Worm (Caenorhabditis elegans) whole organism, early embryonic: ENCODE measurements around the gene srh-87.

Source experiments
- B0310.2 ChIP-seq: sonication (generic microtip); optimal IDR thresholded peaks from 2 replicates; lab custom pipeline; 2016; ENCODE audit warnings: mild to moderate bottlenecking, missing genetic modification characterization, missing compliant biosample characterization
- F13C5.2 ChIP-seq: sonication (generic microtip); optimal IDR thresholded peaks from 2 replicates; lab custom pipeline; 2017; ENCODE audit warnings: mild to moderate bottlenecking, missing genetic modification characterization, inconsistent platforms, missing compliant biosample characterization
- aly-1 ChIP-seq: sonication (generic microtip); optimal IDR thresholded peaks from 2 replicates; lab custom pipeline; 2016; ENCODE audit warnings: missing genetic modification characterization, missing compliant biosample characterization
- ama-1 ChIP-seq: fragments of 150-350 bp; optimal IDR thresholded peaks from 2 replicates; lab custom pipeline; 2014
- ceh-13 ChIP-seq: fragments of 200-800 bp; sonication (Bioruptor generic); optimal IDR thresholded peaks from 2 replicates; lab custom pipeline; 2018; ENCODE audit warnings: mild to moderate bottlenecking, missing genetic modification characterization, missing compliant biosample characterization
- ceh-36 ChIP-seq: sonication (generic microtip); optimal IDR thresholded peaks from 2 replicates; lab custom pipeline; 2016; ENCODE audit warnings: missing genetic modification characterization, inconsistent platforms, missing compliant biosample characterization
- ets-7 ChIP-seq: sonication (generic microtip); optimal IDR thresholded peaks from 2 replicates; lab custom pipeline; 2016; ENCODE audit warnings: missing genotype, missing genetic modification characterization, missing compliant biosample characterization
- flt-1 ChIP-seq: fragments of 200-800 bp; sonication (Bioruptor generic); IDR thresholded peaks from 2 replicates; pipeline ENCODE4 v1.3.6; 2022; ENCODE audit warnings: missing genetic modification characterization, missing compliant biosample characterization
- hmbx-1 ChIP-seq: sonication (generic microtip); optimal IDR thresholded peaks from 2 replicates; lab custom pipeline; 2016; ENCODE audit warnings: mild to moderate bottlenecking, missing genetic modification characterization, missing compliant biosample characterization
- hmg-4 ChIP-seq: fragments of 200-800 bp; sonication (Bioruptor generic); optimal IDR thresholded peaks from 2 replicates; lab custom pipeline; 2018; ENCODE audit warnings: mild to moderate bottlenecking, missing genetic modification characterization, missing compliant biosample characterization
- hnd-1 ChIP-seq: sonication (generic microtip); optimal IDR thresholded peaks from 2 replicates; lab custom pipeline; 2016; ENCODE audit warnings: missing genetic modification characterization, missing compliant biosample characterization
- pes-1 ChIP-seq: fragments of 200-800 bp; sonication (Bioruptor generic); IDR thresholded peaks from 2 replicates; pipeline ENCODE4 v1.3.6; 2022; ENCODE audit warnings: missing genetic modification reagents, missing genetic modification characterization, missing compliant biosample characterization
- scrt-1 ChIP-seq: fragments of 200-800 bp; sonication (Bioruptor generic); IDR thresholded peaks from 2 replicates; pipeline ENCODE4 v1.3.6; 2022; ENCODE audit warnings: missing genetic modification characterization, missing compliant biosample characterization
- sea-1 ChIP-seq: fragments of 200-800 bp; sonication (Bioruptor generic); conservative IDR thresholded peaks from 2 replicates; pipeline ENCODE4 v1.3.6; 2022; ENCODE audit warnings: missing genetic modification characterization, missing compliant biosample characterization
- tbx-11 ChIP-seq: fragments of 200-800 bp; sonication (Bioruptor generic); IDR thresholded peaks from 2 replicates; pipeline ENCODE4 v1.3.6; 2022; ENCODE audit warnings: missing genetic modification characterization, missing compliant biosample characterization
- tbx-37 ChIP-seq: fragments of 200-800 bp; sonication (Bioruptor generic); conservative IDR thresholded peaks from 2 replicates; pipeline ENCODE4 v1.3.6; 2022; ENCODE audit warnings: missing genetic modification reagents, missing genetic modification characterization, missing compliant biosample characterization
- tra-4 ChIP-seq: sonication (generic microtip); optimal IDR thresholded peaks from 2 replicates; lab custom pipeline; 2017; ENCODE audit warnings: missing genetic modification characterization, missing compliant biosample characterization

The srh-87 gene

DNA sequence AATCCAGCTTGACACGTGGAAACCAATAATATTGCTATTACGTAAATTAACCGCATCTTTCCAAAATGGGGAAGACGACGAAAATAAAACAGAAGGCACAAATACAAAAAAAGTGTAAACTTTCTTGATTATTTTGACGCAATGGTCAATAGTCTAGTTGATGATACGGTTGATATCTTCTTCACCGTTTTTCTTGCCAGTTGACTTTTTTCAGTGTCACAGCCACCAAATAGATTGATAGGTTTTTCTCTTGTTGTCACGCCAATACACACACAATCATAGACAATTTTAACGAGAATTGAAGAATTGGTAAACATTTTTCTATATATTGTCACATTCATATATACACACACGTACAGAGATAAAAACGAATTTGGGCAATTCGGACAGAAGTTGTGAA is 36.0 kb downstream of the srh-87 start, which contains the start of gene zmp-3:
TSS of gene zmp-3 (minus strand) at position 101 of the 400 bp plus-strand sequence.
- TF ChIP-seq sea-1 (GFP tag; lab: Robert Waterston, UW) (no peak), tbx-37 (no peak), B0310.2 (tag; lab: Kevin White, UChicago) (no peak), tbx-11 (GFP tag; lab: Robert Waterston, UW) (no peak), ceh-13 (GFP tag; lab: Kevin White, UChicago) (no peak), scrt-1 (GFP tag; lab: Robert Waterston, UW) (no peak), hmbx-1 (tag; lab: Kevin White, UChicago) (no peak), flt-1 (no peak), F13C5.2 (tag; lab: Kevin White, UChicago) (no peak), ceh-36 (tag; lab: Kevin White, UChicago) (no peak), ets-7 (tag; lab: Kevin White, UChicago) (no peak), hmg-4 (GFP tag; lab: Kevin White, UChicago) (no peak), pes-1 (GFP tag; lab: Robert Waterston, UW) (no peak), ama-1 (lab: Kevin White, UChicago) (no peak), hnd-1 (tag; lab: Kevin White, UChicago) (no peak), tra-4 (tag; lab: Kevin White, UChicago) (no peak)

- no peak for TF ChIP-seq sea-1 (GFP tag; lab: Robert Waterston, UW)
- no peak for TF ChIP-seq aly-1 (tag; lab: Kevin White, UChicago)
- TF ChIP-seq hnd-1 (tag; lab: Kevin White, UChicago) = no peak
- TF ChIP-seq tbx-11 (GFP tag; lab: Robert Waterston, UW) = no peak
Measured at ce11 chrV:2903227-2903626, 42.3 kb downstream of the srh-87 start, which contains the start of gene C31B8.7. Gene C31B8.7 (minus strand): TSS chrV:2903327.

DNA sequence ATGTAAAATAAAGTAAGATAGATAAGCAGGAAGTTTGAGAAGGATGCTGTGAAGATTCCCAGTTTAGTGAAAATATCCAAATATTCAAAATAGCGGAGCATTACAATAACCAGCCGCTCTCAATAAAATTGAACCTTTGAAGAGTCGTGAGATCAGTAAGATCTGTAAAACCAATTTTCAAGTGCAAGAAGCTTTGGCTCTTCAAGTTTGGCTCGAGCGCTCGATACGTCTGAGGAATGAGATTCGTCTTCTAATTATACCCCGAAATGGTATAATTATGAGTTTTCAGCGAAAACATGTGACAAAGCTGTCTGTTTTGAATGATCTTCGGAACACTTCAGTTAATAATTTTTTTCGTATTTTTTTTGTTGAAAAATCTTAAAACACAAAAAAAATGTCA is 45.6 kb downstream of the srh-87 start, which contains the start of gene str-46:
TSS of gene str-46 (minus strand) at position 101 of the 400 bp plus-strand sequence.
- TF ChIP-seq hmbx-1 (tag; lab: Kevin White, UChicago) (no peak), tbx-11 (GFP tag; lab: Robert Waterston, UW) (no peak), flt-1 (no peak), ets-7 (tag; lab: Kevin White, UChicago) (no peak), scrt-1 (GFP tag; lab: Robert Waterston, UW) (no peak), hnd-1 (tag; lab: Kevin White, UChicago) (no peak), aly-1 (tag; lab: Kevin White, UChicago) (no peak), tra-4 (tag; lab: Kevin White, UChicago) (no peak), ama-1 (lab: Kevin White, UChicago) (no peak), hmg-4 (GFP tag; lab: Kevin White, UChicago) (no peak), tbx-37 (no peak), ceh-13 (GFP tag; lab: Kevin White, UChicago) (no peak), F13C5.2 (tag; lab: Kevin White, UChicago) (no peak), sea-1 (GFP tag; lab: Robert Waterston, UW) (no peak), pes-1 (GFP tag; lab: Robert Waterston, UW) (no peak), B0310.2 (tag; lab: Kevin White, UChicago) (no peak)

DNA sequence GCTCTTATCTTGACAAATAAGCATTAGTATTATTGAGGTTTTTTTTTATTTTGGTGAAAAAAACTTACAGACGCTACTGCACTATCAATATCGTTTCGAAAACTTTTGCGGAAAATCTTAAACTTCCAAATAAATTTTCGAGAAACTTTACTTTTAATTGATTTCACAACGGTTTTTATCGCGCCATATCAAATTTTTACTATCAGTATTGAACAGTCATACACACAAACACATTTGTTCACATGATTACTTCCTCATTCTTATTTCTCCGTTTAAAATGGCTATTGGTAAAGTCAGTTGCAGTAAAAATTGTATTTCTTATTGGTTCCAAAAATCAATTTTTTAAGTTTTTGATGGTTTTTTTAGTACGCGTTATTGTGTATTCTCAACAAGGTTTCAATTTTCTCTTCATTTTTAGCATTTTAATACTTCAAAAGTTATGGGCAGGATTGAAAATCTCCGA is 49.3 kb downstream of the srh-87 start, which contains the start of gene pals-32:
TSS of gene pals-32 (plus strand) at position 413 of the 463 bp plus-strand sequence.
- TF ChIP-seq sea-1 (GFP tag; lab: Robert Waterston, UW) (no peak), scrt-1 (GFP tag; lab: Robert Waterston, UW) (no peak), ama-1 (lab: Kevin White, UChicago) (no peak), hmg-4 (GFP tag; lab: Kevin White, UChicago) (no peak), aly-1 (tag; lab: Kevin White, UChicago) (no peak), ets-7 (tag; lab: Kevin White, UChicago) (no peak)
